Worm (Caenorhabditis elegans): Measurements from ENCODE around the gene F59B2.9.

Gene F59B2.9

ce11 chrIII:8961993-8962392, 50.2 kb downstream of the F59B2.9 start, which contains the start of gene grl-25:
Gene grl-25, plus strand, starts transcription at chrIII:8962293.
- TF ChIP-seq him-1 (tag; optimal IDR thresholded peaks at IDR 0.05), result no peak
- TF ChIP-seq xnd-1 (tag; optimal IDR thresholded peaks at IDR 0.05), result no peak
- TF ChIP-seq rcor-1 (GFP tag; IDR thresholded peaks at IDR 0.05), result no peak
- TF ChIP-seq cebp-2 (GFP tag; IDR thresholded peaks at IDR 0.05), result no peak
- TF ChIP-seq hrde-1 (tag; optimal IDR thresholded peaks at IDR 0.05; ENCODE audit: borderline replicate concordance), result no peak
- no peak for TF ChIP-seq tbp1 (GFP tag; optimal IDR thresholded peaks at IDR 0.05)
- TF ChIP-seq attf-6 (GFP tag; IDR thresholded peaks at IDR 0.05), result no peak
- no peak for TF ChIP-seq athp-1 (tag; optimal IDR thresholded peaks at IDR 0.05)
- no peak for TF ChIP-seq egl-18 (GFP tag; IDR thresholded peaks at IDR 0.05)
- no peak for TF ChIP-seq Y67H2A.10 (GFP tag; conservative IDR thresholded peaks at IDR 0.05)
- TF ChIP-seq bed-1 (GFP tag; IDR thresholded peaks at IDR 0.05), result no peak
- TF ChIP-seq F10E7.11 (tag; optimal IDR thresholded peaks at IDR 0.05), result no peak
- no peak for TF ChIP-seq B0035.1 (tag; optimal IDR thresholded peaks at IDR 0.05)
- no peak for TF ChIP-seq D2030.7 (GFP tag; IDR thresholded peaks at IDR 0.05)
- TF ChIP-seq nfya-1 (tag; optimal IDR thresholded peaks at IDR 0.05; ENCODE audit: borderline replicate concordance, insufficient read depth), result no peak
- no peak for TF ChIP-seq somi-1 (GFP tag; optimal IDR thresholded peaks at IDR 0.05)
- TF ChIP-seq lsl-1 (GFP tag; optimal IDR thresholded peaks at IDR 0.05), result no peak
- no peak for TF ChIP-seq ztf-22 (GFP tag; optimal IDR thresholded peaks at IDR 0.05)
- TF ChIP-seq pha-4 (tag; optimal IDR thresholded peaks at IDR 0.05), result no peak
- TF ChIP-seq B0019.2 (GFP tag; conservative IDR thresholded peaks at IDR 0.05), result no peak

All from whole organism, young adult.